Worm (Caenorhabditis elegans) whole organism, L4 larva: ENCODE data around the gene his-37.

Experiments
- D1046.2 ChIP-seq: fragments of 200-800 bp; sonication (Bioruptor generic); IDR thresholded peaks from 2 replicates; pipeline ENCODE4 v1.3.6; 2022; ENCODE audit warnings: missing genetic modification characterization, missing compliant biosample characterization
- F37D6.2 ChIP-seq: sonication (generic microtip); optimal IDR thresholded peaks from 2 replicates; lab custom pipeline; 2016; ENCODE audit warnings: mild to moderate bottlenecking, missing genetic modification characterization, missing compliant biosample characterization
- T20F7.1 ChIP-seq: fragments of 200-800 bp; sonication (Bioruptor generic); optimal IDR thresholded peaks from 2 replicates; lab custom pipeline; 2018; ENCODE audit warnings: mild to moderate bottlenecking, missing genetic modification characterization, missing compliant biosample characterization
- Y105C5A.15 ChIP-seq: fragments of 200-800 bp; sonication (Bioruptor generic); IDR thresholded peaks from 2 replicates; pipeline ENCODE4 v1.3.6; 2022; ENCODE audit warnings: missing genetic modification characterization, missing compliant biosample characterization
- Y48G9A.11 ChIP-seq: fragments of 200-800 bp; sonication (Bioruptor generic); IDR thresholded peaks from 2 replicates; pipeline ENCODE4 v1.3.6; 2022; ENCODE audit warnings: missing genetic modification reagents, missing genetic modification characterization, missing compliant biosample characterization
- Y75B8A.6 ChIP-seq: fragments of 200-800 bp; sonication (Bioruptor generic); IDR thresholded peaks from 2 replicates; pipeline ENCODE4 v1.3.6; 2022; ENCODE audit warnings: missing genetic modification reagents, missing genetic modification characterization, missing compliant biosample characterization
- ZK546.5 ChIP-seq, 2 experiments: sonication (generic microtip); optimal IDR thresholded peaks; 2 replicates each; lab custom pipeline; 2017; ENCODE audit warnings: missing biosample characterization in 2 of 2, missing genetic modification characterization in 2 of 2
- ama-1 ChIP-seq: fragments of 150-350 bp; optimal IDR thresholded peaks from 2 replicates; lab custom pipeline; 2014; ENCODE audit warnings: inconsistent platforms, mixed read lengths
- arid-1 ChIP-seq: fragments of 200-800 bp; sonication (Bioruptor generic); conservative IDR thresholded peaks from 2 replicates; pipeline ENCODE4 v1.3.6; 2022; ENCODE audit warnings: missing genetic modification reagents, missing genetic modification characterization, missing compliant biosample characterization
- attf-4 ChIP-seq: sonication (generic microtip); optimal IDR thresholded peaks from 3 replicates; lab custom pipeline; 2017; ENCODE audit warnings: missing biosample characterization, missing genetic modification characterization
- ceh-28 ChIP-seq: fragments of 150-350 bp; optimal IDR thresholded peaks from 2 replicates; lab custom pipeline; 2014; ENCODE audit warnings: missing biosample characterization, missing genetic modification reagents, missing genetic modification characterization
- ceh-44 ChIP-seq: fragments of 200-800 bp; sonication (Bioruptor generic); IDR thresholded peaks from 2 replicates; pipeline ENCODE4 v1.3.6; 2022; ENCODE audit warnings: missing genetic modification reagents, missing genetic modification characterization, missing compliant biosample characterization
- ces-1 ChIP-seq: fragments of 150-350 bp; sonication (generic microtip); optimal IDR thresholded peaks from 4 replicates; lab custom pipeline; 2014; ENCODE audit warnings: missing biosample characterization, missing genetic modification reagents, missing genetic modification characterization
- daf-12 ChIP-seq: fragments of 150-350 bp; optimal IDR thresholded peaks from 2 replicates; lab custom pipeline; 2014; ENCODE audit warnings: missing biosample characterization, missing genetic modification reagents, missing genetic modification characterization
- daf-19 ChIP-seq: fragments of 200-800 bp; sonication (Bioruptor generic); conservative IDR thresholded peaks from 2 replicates; pipeline ENCODE4 v1.3.6; 2022; ENCODE audit warnings: missing genetic modification characterization, missing compliant biosample characterization
- dmd-6 ChIP-seq: fragments of 200-800 bp; sonication (Bioruptor generic); IDR thresholded peaks from 2 replicates; pipeline ENCODE4 v1.3.6; 2022; ENCODE audit warnings: missing genetic modification reagents, missing genetic modification characterization, missing compliant biosample characterization
- dpl-1 ChIP-seq: fragments of 150-350 bp; optimal IDR thresholded peaks from 2 replicates; lab custom pipeline; 2014; ENCODE audit warnings: missing biosample characterization, missing genetic modification reagents, missing genetic modification characterization
- dve-1 ChIP-seq: sonication (generic microtip); optimal IDR thresholded peaks from 2 replicates; lab custom pipeline; 2017; ENCODE audit warnings: antibody characterized with exemption, mild to moderate bottlenecking, missing genetic modification characterization, missing compliant biosample characterization; ENCODE audit not compliant: insufficient read depth
- egl-43 ChIP-seq: fragments of 200-800 bp; sonication (Bioruptor generic); IDR thresholded peaks from 2 replicates; pipeline ENCODE4 v1.3.6; 2022; ENCODE audit warnings: missing genetic modification reagents, missing genetic modification characterization, missing compliant biosample characterization
- gei-8 ChIP-seq: fragments of 200-800 bp; sonication (Bioruptor generic); optimal IDR thresholded peaks from 2 replicates; lab custom pipeline; 2018; ENCODE audit warnings: mild to moderate bottlenecking, missing genetic modification characterization, missing compliant biosample characterization
- hif-1 ChIP-seq, 2 experiments: sonication (generic microtip); optimal IDR thresholded peaks; 2 replicates each; lab custom pipeline; 2016 to 2017; ENCODE audit warnings: missing compliant biosample characterization in 2 of 2, missing genetic modification characterization in 2 of 2, missing genetic modification reagents in 2 of 2, missing genotype in 2 of 2, mild to moderate bottlenecking in 1 of 2
- hlh-11 ChIP-seq: fragments of 200-800 bp; sonication (Bioruptor generic); optimal IDR thresholded peaks from 2 replicates; lab custom pipeline; 2018; ENCODE audit warnings: mild to moderate bottlenecking, missing genetic modification characterization, missing compliant biosample characterization
- hlh-30 ChIP-seq: sonication (generic microtip); optimal IDR thresholded peaks from 2 replicates; lab custom pipeline; 2017; ENCODE audit warnings: antibody characterized with exemption, mild to moderate bottlenecking, missing genetic modification characterization, missing compliant biosample characterization; ENCODE audit not compliant: insufficient read depth
- hmg-1.1 ChIP-seq: fragments of 200-800 bp; sonication (Bioruptor generic); IDR thresholded peaks from 2 replicates; pipeline ENCODE4 v1.3.6; 2022; ENCODE audit warnings: missing genetic modification reagents, missing genetic modification characterization, missing compliant biosample characterization
- jun-1 ChIP-seq: fragments of 150-350 bp; optimal IDR thresholded peaks from 2 replicates; lab custom pipeline; 2014; ENCODE audit warnings: missing biosample characterization, missing genetic modification reagents, missing genetic modification characterization
- lin-13 ChIP-seq: fragments of 150-350 bp; optimal IDR thresholded peaks from 2 replicates; lab custom pipeline; 2014; ENCODE audit warnings: missing biosample characterization, missing genetic modification reagents, missing genetic modification characterization
- lin-38 ChIP-seq: fragments of 200-800 bp; sonication (Bioruptor generic); IDR thresholded peaks from 2 replicates; pipeline ENCODE4 v1.3.6; 2022; ENCODE audit warnings: missing genetic modification reagents, missing genetic modification characterization, missing compliant biosample characterization
- lir-3 ChIP-seq: sonication (generic microtip); optimal IDR thresholded peaks from 2 replicates; lab custom pipeline; 2016; ENCODE audit warnings: mild to moderate bottlenecking, missing genetic modification characterization, missing compliant biosample characterization
- lsy-2 ChIP-seq, 2 experiments: fragments of 150-350 bp in 1 of 2; sonication (generic microtip) in 1 of 2; optimal IDR thresholded peaks; 2 replicates each; lab custom pipeline; 2014 to 2017; ENCODE audit warnings: missing biosample characterization in 2 of 2, missing genetic modification characterization in 2 of 2
- mdl-1 ChIP-seq, 2 experiments: fragments of 150-350 bp in 1 of 2; sonication (generic microtip) in 1 of 2; optimal IDR thresholded peaks; 2 replicates each; lab custom pipeline; 2014 to 2017; ENCODE audit warnings: missing biosample characterization in 2 of 2, missing genetic modification characterization in 2 of 2
- mep-1 ChIP-seq: fragments of 150-350 bp; sonication (generic microtip); optimal IDR thresholded peaks from 3 replicates; lab custom pipeline; 2014; ENCODE audit warnings: missing biosample characterization, missing genetic modification characterization
- mes-2 ChIP-seq: sonication (generic microtip); optimal IDR thresholded peaks from 2 replicates; lab custom pipeline; 2016; ENCODE audit warnings: missing genotype, mild to moderate bottlenecking, missing genetic modification characterization, missing compliant biosample characterization; ENCODE audit not compliant: poor library complexity, severe bottlenecking
- mxl-2 ChIP-seq: fragments of 200-800 bp; sonication (Bioruptor generic); conservative IDR thresholded peaks from 2 replicates; pipeline ENCODE4 v1.3.6; 2022; ENCODE audit warnings: missing genetic modification reagents, missing genetic modification characterization, missing compliant biosample characterization
- mxl-3 ChIP-seq: fragments of 200-800 bp; sonication (Bioruptor generic); optimal IDR thresholded peaks from 2 replicates; lab custom pipeline; 2018; ENCODE audit warnings: mild to moderate bottlenecking, missing genetic modification characterization, missing compliant biosample characterization
- nhr-102 ChIP-seq: sonication (generic microtip); optimal IDR thresholded peaks from 2 replicates; lab custom pipeline; 2016; ENCODE audit warnings: mild to moderate bottlenecking, missing genetic modification characterization, moderate library complexity, missing compliant biosample characterization
- nhr-11 ChIP-seq: fragments of 150-350 bp; optimal IDR thresholded peaks from 2 replicates; lab custom pipeline; 2014; ENCODE audit warnings: missing biosample characterization, missing genetic modification characterization
- nhr-111 ChIP-seq: fragments of 200-800 bp; sonication (Bioruptor generic); optimal IDR thresholded peaks from 2 replicates; lab custom pipeline; 2018; ENCODE audit warnings: mild to moderate bottlenecking, missing genetic modification characterization, missing compliant biosample characterization
- nhr-237 ChIP-seq: sonication (generic microtip); optimal IDR thresholded peaks from 2 replicates; lab custom pipeline; 2017; ENCODE audit warnings: missing biosample characterization, missing genetic modification characterization
- nhr-42 ChIP-seq: fragments of 200-800 bp; sonication (Bioruptor generic); IDR thresholded peaks from 2 replicates; pipeline ENCODE4 v1.3.6; 2022; ENCODE audit warnings: missing genetic modification characterization, missing compliant biosample characterization
- nhr-48 ChIP-seq: sonication (generic microtip); optimal IDR thresholded peaks from 2 replicates; lab custom pipeline; 2016; ENCODE audit warnings: mild to moderate bottlenecking, missing genetic modification characterization, missing compliant biosample characterization
- rbr-2 ChIP-seq: sonication (generic microtip); optimal IDR thresholded peaks from 2 replicates; lab custom pipeline; 2016; ENCODE audit warnings: missing genotype, missing genetic modification characterization, missing compliant biosample characterization
- sdz-12 ChIP-seq: fragments of 200-800 bp; sonication (Bioruptor generic); optimal IDR thresholded peaks from 2 replicates; lab custom pipeline; 2018; ENCODE audit warnings: mild to moderate bottlenecking, missing genetic modification characterization, missing compliant biosample characterization
- set-16 ChIP-seq: fragments of 200-800 bp; sonication (Bioruptor generic); IDR thresholded peaks from 2 replicates; pipeline ENCODE4 v1.3.6; 2022; ENCODE audit warnings: missing genetic modification reagents, missing genetic modification characterization, missing compliant biosample characterization
- snpc-4 ChIP-seq: fragments of 150-350 bp; optimal IDR thresholded peaks from 2 replicates; lab custom pipeline; 2014; ENCODE audit warnings: missing biosample characterization, missing genetic modification characterization
- spr-1 ChIP-seq: sonication (generic microtip); optimal IDR thresholded peaks from 2 replicates; lab custom pipeline; 2016; ENCODE audit warnings: mild to moderate bottlenecking, missing genetic modification characterization, missing compliant biosample characterization
- tra-1 ChIP-seq: fragments of 200-800 bp; sonication (Bioruptor generic); IDR thresholded peaks from 2 replicates; pipeline ENCODE4 v1.3.6; 2022; ENCODE audit warnings: missing genetic modification reagents, missing genetic modification characterization, missing compliant biosample characterization
- unc-39 ChIP-seq: sonication (generic microtip); optimal IDR thresholded peaks from 2 replicates; lab custom pipeline; 2017; ENCODE audit warnings: missing biosample characterization, missing genetic modification characterization
- unc-62 ChIP-seq, 3 experiments: fragments of 150-350 bp in 1 of 3; sonication (generic microtip); optimal IDR thresholded peaks in 2 of 3; peaks in 1 of 3; 1 replicate in 1 of 3; 2 replicates in 2 of 3; lab custom pipeline; 2014 to 2017; ENCODE audit warnings: missing biosample characterization in 3 of 3, missing genetic modification characterization in 3 of 3, missing genetic modification reagents in 3 of 3, missing genotype in 1 of 3
- zfp-2 ChIP-seq: sonication (generic microtip); optimal IDR thresholded peaks from 2 replicates; lab custom pipeline; 2016; ENCODE audit warnings: mild to moderate bottlenecking, missing genetic modification characterization, missing compliant biosample characterization
- ztf-7 ChIP-seq: fragments of 150-350 bp; optimal IDR thresholded peaks from 2 replicates; lab custom pipeline; 2014; ENCODE audit warnings: missing biosample characterization, missing genetic modification characterization

his-37 gene

ce11 chrV:9545238-9545709, 1.6 kb upstream of the his-37 start, which contains the start of the genes his-35 and his-41:
Gene his-35, minus strand, starts transcription at chrV:9545288.
Gene his-41, plus strand, starts transcription at chrV:9545536.
- TF ChIP-seq nhr-48 = peak; percentile 20
- peak; percentile 37 for TF ChIP-seq rbr-2
- 0 out of 2 replicates have a peak, but pooled peaks have one; percentile 27 for TF ChIP-seq nhr-42
- TF ChIP-seq hlh-30 = peak; percentile 4
- no peak for TF ChIP-seq dve-1 (tag; lab: Kevin White, UChicago)
- no peak for TF ChIP-seq sdz-12 (GFP tag; lab: Kevin White, UChicago)
- no peak for TF ChIP-seq jun-1 (tag; lab: Kevin White, UChicago)
- peak; percentile 76 for TF ChIP-seq nhr-11 (tag; lab: Kevin White, UChicago)
- peak; percentile 42 for TF ChIP-seq mes-2 (tag; lab: Kevin White, UChicago)
- peak; percentile 44 for TF ChIP-seq nhr-102 (tag; lab: Kevin White, UChicago)
- TF ChIP-seq nhr-111 (GFP tag; lab: Kevin White, UChicago) = no peak
- TF ChIP-seq daf-12 (tag; lab: Kevin White, UChicago) = no peak
- peak; percentile 57; the same call in 1 of the 2 replicates for TF ChIP-seq egl-43 (GFP tag; lab: Robert Waterston, UW)
- no peak for TF ChIP-seq Y48G9A.11
- peak; percentile 24; the same call in 1 of the 2 replicates for TF ChIP-seq set-16 (GFP tag; lab: Robert Waterston, UW)
- peak in 1 of 2 experiments; percentile 11 for TF ChIP-seq mdl-1 (tag; optimal IDR thresholded peaks at IDR 0.05; lab: Kevin White, UChicago)
- TF ChIP-seq lin-13 = no peak
- TF ChIP-seq lin-38 (GFP tag; lab: Robert Waterston, UW) = peak; percentile 61
- TF ChIP-seq hlh-11 (tag; lab: Kevin White, UChicago) = peak; percentile 59
- peak; percentile 12 for TF ChIP-seq F37D6.2
- TF ChIP-seq ceh-44 = no peak
- no peak for TF ChIP-seq ceh-28 (tag; lab: Kevin White, UChicago)
- TF ChIP-seq lir-3 (tag; lab: Kevin White, UChicago) = no peak
- 0 out of 2 replicates have a peak, but pooled peaks have one; percentile 24 for TF ChIP-seq hmg-1.1
- no peak for TF ChIP-seq ztf-7 (tag; lab: Kevin White, UChicago)
- TF ChIP-seq lsy-2 (tag; optimal IDR thresholded peaks at IDR 0.05; lab: Kevin White, UChicago) = peak in 1 of 2 experiments; percentile 46
- no peak for TF ChIP-seq mxl-2 (GFP tag; lab: Robert Waterston, UW)
- peak; percentile 85 for TF ChIP-seq ama-1 (lab: Kevin White, UChicago)
- no peak for TF ChIP-seq zfp-2 (tag; lab: Kevin White, UChicago)
- no peak for TF ChIP-seq Y105C5A.15 (GFP tag; lab: Robert Waterston, UW)
- TF ChIP-seq tra-1 (GFP tag; lab: Robert Waterston, UW) = 0 out of 2 replicates have a peak, but pooled peaks have one; percentile 16
- TF ChIP-seq dmd-6 (GFP tag; lab: Robert Waterston, UW) = peak; percentile 27; the same call in 1 of the 2 replicates
- peak; percentile 2 for TF ChIP-seq mep-1 (tag; lab: Kevin White, UChicago)
- peak in 1 of 2 experiments; percentile 81 for TF ChIP-seq unc-62 (GFP tag; optimal IDR thresholded peaks at IDR 0.05 in 1 of 2; lab: Kevin White, UChicago)
- TF ChIP-seq unc-62 (tag; optimal IDR thresholded peaks at IDR 0.05; lab: Kevin White, UChicago) = no peak
- no peak for TF ChIP-seq spr-1
- TF ChIP-seq ces-1 (GFP tag; lab: Kevin White, UChicago) = no peak
- no peak for TF ChIP-seq unc-39 (tag; lab: Kevin White, UChicago)
- no peak for TF ChIP-seq hif-1 (tag; optimal IDR thresholded peaks at IDR 0.05; lab: Kevin White, UChicago)
- no peak for TF ChIP-seq Y75B8A.6 (GFP tag; lab: Robert Waterston, UW)
- no peak for TF ChIP-seq nhr-237 (tag; lab: Kevin White, UChicago)
- no peak for TF ChIP-seq arid-1 (GFP tag; lab: Robert Waterston, UW)
- TF ChIP-seq daf-19 (GFP tag; lab: Robert Waterston, UW) = no peak
- no peak for TF ChIP-seq gei-8
- no peak for TF ChIP-seq T20F7.1 (GFP tag; lab: Kevin White, UChicago)
- no peak for TF ChIP-seq snpc-4 (tag; lab: Kevin White, UChicago)
- TF ChIP-seq dpl-1 (GFP tag; lab: Kevin White, UChicago) = peak; percentile 27
- no peak for TF ChIP-seq D1046.2 (GFP tag; lab: Robert Waterston, UW)
- no peak for TF ChIP-seq attf-4 (tag; lab: Kevin White, UChicago)
- peak; percentile 10 for TF ChIP-seq mxl-3 (GFP tag; lab: Kevin White, UChicago)
- TF ChIP-seq ZK546.5 (tag; optimal IDR thresholded peaks at IDR 0.05; lab: Kevin White, UChicago) = no peak
